Fruit fly (Drosophila melanogaster): ENCODE results near the gene nod.

Gene nod

DNA sequence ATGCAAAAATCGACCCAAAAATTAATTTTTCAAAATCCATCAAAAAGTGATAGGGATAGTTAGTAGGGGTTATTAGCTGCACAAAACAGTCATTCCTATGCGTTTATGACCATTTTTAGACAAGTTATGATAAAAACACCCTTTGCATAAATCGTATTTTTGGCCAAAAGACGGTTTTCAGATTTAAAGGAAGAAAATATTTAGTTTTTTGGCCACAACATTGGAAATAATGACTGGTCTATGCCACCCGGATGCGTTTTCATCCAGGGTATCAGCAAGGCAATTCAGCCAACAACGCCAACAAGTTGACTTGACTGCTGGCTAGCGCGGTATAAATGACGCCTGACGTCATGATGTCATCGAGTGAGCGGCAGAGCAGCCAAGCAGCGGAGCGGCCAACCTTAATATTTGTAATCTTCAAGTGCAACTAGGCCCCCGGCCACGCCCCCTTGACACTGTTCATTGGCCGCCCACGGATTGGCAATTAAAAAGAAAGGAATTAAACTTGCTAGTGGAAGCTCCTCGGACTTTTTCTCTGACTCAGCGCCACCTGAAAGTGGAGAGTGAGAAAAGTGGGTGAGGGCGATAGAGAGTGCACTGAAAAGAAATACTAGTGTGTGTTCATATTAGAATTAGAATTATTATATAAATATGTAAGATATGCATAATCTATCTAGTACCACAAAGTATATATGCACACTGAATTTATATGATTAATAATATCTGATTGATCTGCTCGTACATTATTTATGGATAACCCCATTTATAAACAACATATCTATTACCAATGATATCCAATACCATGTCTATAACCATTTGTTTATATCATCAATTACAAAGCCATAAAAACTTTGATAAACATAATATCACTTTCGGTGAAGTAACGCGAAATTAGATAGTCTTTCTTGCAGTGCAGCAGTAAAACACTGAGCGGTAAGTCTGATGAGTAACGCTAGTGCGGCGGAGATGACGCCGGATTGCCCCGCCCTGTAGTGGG, 20.5 kb upstream of the nod start (continued):
- TF ChIP-seq eg (GFP tag; IDR thresholded peaks at IDR 0.05) = peak; percentile 79
- TF ChIP-seq Met (GFP tag; optimal IDR thresholded peaks at IDR 0.05) = peak; percentile 75
- TF ChIP-seq Sox14 (GFP tag; optimal IDR thresholded peaks at IDR 0.05) = peak; percentile 60
- peak; percentile 66 for TF ChIP-seq Sox102F (GFP tag; optimal IDR thresholded peaks at IDR 0.05)
- peak; percentile 76 for TF ChIP-seq fd59A (GFP tag; optimal IDR thresholded peaks at IDR 0.05)
- peak; percentile 65 for TF ChIP-seq Blimp-1 (GFP tag; optimal IDR thresholded peaks at IDR 0.05)
- peak; percentile 85 for TF ChIP-seq acj6 (GFP tag; optimal IDR thresholded peaks at IDR 0.05)
- peak; percentile 45; the same call in 1 of the 3 replicates for TF ChIP-seq CG6163 (GFP tag; IDR thresholded peaks at IDR 0.05)
- peak; percentile 63 for TF ChIP-seq cyc (GFP tag; optimal IDR thresholded peaks at IDR 0.05)
- TF ChIP-seq CG10631 (GFP tag; optimal IDR thresholded peaks at IDR 0.05) = peak; percentile 80
- peak; percentile 87 for TF ChIP-seq CG6276 (GFP tag; optimal IDR thresholded peaks at IDR 0.05)

DNA sequence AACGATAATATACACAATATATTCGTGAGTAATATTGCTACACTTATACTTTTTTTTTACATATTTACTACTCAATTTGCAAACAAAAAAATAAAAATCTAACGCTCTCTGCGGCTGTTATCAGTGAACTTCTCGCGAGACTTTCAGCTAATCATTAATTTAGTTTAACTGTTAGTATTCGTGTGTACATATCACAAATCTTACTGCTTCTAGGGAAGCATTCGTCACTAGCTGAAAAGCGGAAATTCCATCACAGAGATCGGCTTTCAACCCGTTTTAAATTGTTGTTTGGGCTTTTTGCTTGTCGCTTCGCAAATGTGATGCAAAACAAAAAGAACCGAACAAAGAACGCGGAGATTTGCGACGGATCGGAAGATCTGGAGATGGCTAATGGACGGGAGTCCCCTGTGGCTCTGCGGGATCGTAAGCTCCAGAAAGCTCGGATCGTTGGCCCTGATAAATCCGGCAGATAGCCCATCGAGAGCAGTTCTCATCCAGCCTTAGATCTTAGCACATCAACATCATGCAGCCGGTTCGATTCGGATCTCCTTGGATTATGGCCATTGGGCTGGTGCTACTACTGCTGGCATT, 19.0 kb upstream of the nod start, which contains the start of gene PGRP-SA:
TSS of gene PGRP-SA (plus strand) at position 194 of the 591 bp plus-strand sequence.
- 0 out of 3 replicates have a peak, but pooled peaks have one; percentile 27 for TF ChIP-seq CG8119 (GFP tag; IDR thresholded peaks at IDR 0.05)
- TF ChIP-seq CG10669 (GFP tag; optimal IDR thresholded peaks at IDR 0.05) = peak; percentile 1
- no peak for TF ChIP-seq CG6808 (GFP tag; optimal IDR thresholded peaks at IDR 0.05)
- TF ChIP-seq CG6276 (GFP tag; optimal IDR thresholded peaks at IDR 0.05) = no peak
- TF ChIP-seq CG8632 (GFP tag; optimal IDR thresholded peaks at IDR 0.05) = no peak
- TF ChIP-seq Sox14 (GFP tag; optimal IDR thresholded peaks at IDR 0.05) = peak; percentile 33
- TF ChIP-seq svp (GFP tag) = peak; percentile 66
- TF ChIP-seq CG31627 (GFP tag; optimal IDR thresholded peaks at IDR 0.05) = no peak
- no peak for TF ChIP-seq CG11762 (GFP tag; optimal IDR thresholded peaks at IDR 0.05; ENCODE audit: insufficient read depth)
- peak; percentile 51 for TF ChIP-seq Eip78C (GFP tag)
- no peak for TF ChIP-seq topi (GFP tag; optimal IDR thresholded peaks at IDR 0.05)
- TF ChIP-seq Lpt (GFP tag; optimal IDR thresholded peaks at IDR 0.05) = no peak
- TF ChIP-seq fd85E (GFP tag; optimal IDR thresholded peaks at IDR 0.05) = no peak
- no peak for TF ChIP-seq Eip75B (GFP tag; optimal IDR thresholded peaks at IDR 0.05)

DNA sequence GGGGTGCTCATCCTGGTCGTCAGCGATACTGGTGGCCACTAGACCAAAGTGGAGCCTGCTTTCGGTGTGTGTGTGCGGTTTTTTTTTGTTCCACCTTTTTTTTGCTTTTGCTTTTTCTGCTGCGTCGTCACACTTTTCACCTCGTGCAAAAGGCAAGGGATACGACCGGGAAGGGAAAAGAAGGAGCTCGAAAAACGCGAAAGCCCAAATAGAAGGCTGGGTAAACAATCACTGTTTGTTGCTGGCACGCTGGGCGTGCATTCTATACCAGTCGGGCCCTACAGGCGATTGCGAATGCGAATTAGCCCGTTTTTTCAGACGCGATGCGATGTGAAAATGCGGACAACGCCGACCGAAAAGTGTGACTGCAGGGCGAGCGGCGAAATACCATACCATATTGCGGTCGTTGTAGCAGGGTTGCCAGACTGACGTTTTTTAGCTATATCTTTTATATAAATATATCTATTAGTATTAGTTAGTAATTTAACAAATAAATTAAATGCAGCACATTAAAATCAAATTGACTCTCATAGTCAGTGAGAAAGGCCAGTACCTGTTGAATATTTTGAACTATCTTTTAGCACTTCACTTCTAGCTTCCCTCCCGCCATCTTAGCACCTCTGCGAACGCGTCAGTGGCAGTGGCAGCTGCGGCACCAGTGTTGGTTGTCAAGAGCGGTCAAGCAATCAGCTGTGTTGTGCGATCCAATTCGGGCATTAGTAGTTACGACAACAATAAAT, 10.4 kb upstream of the nod start, which contains the start of the genes Polr2A and CG11699:
TSS of gene Polr2A (minus strand) at position 371 of the 740 bp plus-strand sequence.
TSS of gene CG11699 (plus strand) at position 666 of the 740 bp plus-strand sequence.
- TF ChIP-seq Smox (GFP tag; optimal IDR thresholded peaks at IDR 0.05) (no peak), CG11762 (GFP tag; optimal IDR thresholded peaks at IDR 0.05; ENCODE audit: insufficient read depth) (no peak), Gug (GFP tag; IDR thresholded peaks at IDR 0.05) (peak; percentile 18; the same call in 1 of the 2 replicates), fd85E (GFP tag; optimal IDR thresholded peaks at IDR 0.05) (no peak), CG6163 (GFP tag; IDR thresholded peaks at IDR 0.05) (peak; percentile 57; the same call in 1 of the 3 replicates), esn (GFP tag; optimal IDR thresholded peaks at IDR 0.05) (peak; percentile 19), CG9139 (GFP tag; optimal IDR thresholded peaks at IDR 0.05) (peak; percentile 2), CG10631 (GFP tag; optimal IDR thresholded peaks at IDR 0.05) (peak; percentile 51), Sox14 (GFP tag; optimal IDR thresholded peaks at IDR 0.05) (peak; percentile 11), salr (GFP tag; optimal IDR thresholded peaks at IDR 0.05) (no peak), CG8119 (GFP tag; IDR thresholded peaks at IDR 0.05) (peak; percentile 66; the same call in 1 of the 3 replicates), CG34406 (GFP tag; optimal IDR thresholded peaks at IDR 0.05) (no peak), CG11294 (GFP tag; IDR thresholded peaks at IDR 0.05) (no peak), Eip93F (GFP tag; optimal IDR thresholded peaks at IDR 0.05) (no peak), Ets21C (GFP tag; optimal IDR thresholded peaks at IDR 0.05) (no peak), dac (GFP tag; optimal IDR thresholded peaks at IDR 0.05) (no peak), cyc (GFP tag; optimal IDR thresholded peaks at IDR 0.05) (peak; percentile 8), CG11902 (GFP tag; optimal IDR thresholded peaks at IDR 0.05) (peak; percentile 18), CG6808 (GFP tag; optimal IDR thresholded peaks at IDR 0.05) (peak; percentile 64), CG15336 (GFP tag; IDR thresholded peaks at IDR 0.05) (peak; percentile 57), Met (GFP tag; optimal IDR thresholded peaks at IDR 0.05) (no peak), CG16779 (tag; optimal IDR thresholded peaks at IDR 0.05) (no peak), CG3032 (tag; optimal IDR thresholded peaks at IDR 0.05) (peak; percentile 48), spab (GFP tag; optimal IDR thresholded peaks at IDR 0.05) (no peak), achi (GFP tag; optimal IDR thresholded peaks at IDR 0.05) (peak; percentile 38), lz (GFP tag; optimal IDR thresholded peaks at IDR 0.05) (peak; percentile 5), CG7368 (GFP tag; optimal IDR thresholded peaks at IDR 0.05) (no peak), ss (GFP tag; optimal IDR thresholded peaks at IDR 0.05) (peak; percentile 64 to 70), CG31627 (GFP tag; optimal IDR thresholded peaks at IDR 0.05) (peak; percentile 10)

All from whole organism, prepupa.